Fruit fly (Drosophila melanogaster): ENCODE results near the gene CtsL4.

- TF ChIP-seq EcR (GFP tag; optimal IDR thresholded peaks at IDR 0.05) = no peak
- no peak for TF ChIP-seq psq (optimal IDR thresholded peaks at IDR 0.05)
- no peak for TF ChIP-seq usp (GFP tag; optimal IDR thresholded peaks at IDR 0.05)
- no peak for TF ChIP-seq CG8478 (optimal IDR thresholded peaks at IDR 0.05)
- TF ChIP-seq Dll (optimal IDR thresholded peaks at IDR 0.05) = no peak
- no peak for TF ChIP-seq pan (optimal IDR thresholded peaks at IDR 0.05)
Observed at dm6 chr2L:10364229-10364628, 7.8 kb upstream of the CtsL4 start, which contains the start of gene lft.
